Fruit fly (Drosophila melanogaster): ENCODE data around the gene Tengl1.

DNA sequence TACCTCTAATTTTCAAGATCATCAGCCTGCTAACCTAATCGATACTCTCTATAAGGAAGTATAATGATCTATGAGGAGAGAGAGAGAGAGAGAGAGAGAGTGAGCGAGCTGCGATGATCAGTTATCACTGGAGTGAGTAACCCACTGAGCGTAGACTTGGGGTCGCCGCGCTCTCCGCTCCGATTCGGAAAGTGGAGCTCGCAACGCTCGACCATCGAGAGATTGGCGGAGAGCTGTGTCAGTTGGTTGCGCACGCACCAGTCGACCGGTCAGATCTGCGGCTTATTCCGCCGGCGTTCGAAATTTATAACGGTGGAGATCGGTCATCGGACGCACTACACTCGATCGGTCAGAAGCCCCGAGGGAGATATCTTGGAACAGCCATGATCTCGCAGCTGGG lies 1.7 kb upstream of the Tengl1 start, which contains the start of gene CG4267:
- no peak for TF ChIP-seq Mnt (GFP tag; optimal IDR thresholded peaks at IDR 0.05)
- no peak for TF ChIP-seq kay (GFP tag; ENCODE audit: borderline replicate concordance)
- no peak for TF ChIP-seq Crg-1 (GFP tag; optimal IDR thresholded peaks at IDR 0.05)
- TF ChIP-seq CG11617 (GFP tag; optimal IDR thresholded peaks at IDR 0.05): no peak
- no peak for TF ChIP-seq pad (GFP tag; optimal IDR thresholded peaks at IDR 0.05)
- TF ChIP-seq ovo (GFP tag; optimal IDR thresholded peaks at IDR 0.05): peak; percentile 27
- no peak for TF ChIP-seq Clk (GFP tag; optimal IDR thresholded peaks at IDR 0.05)
- TF ChIP-seq CG7101 (tag; optimal IDR thresholded peaks at IDR 0.05): no peak
- TF ChIP-seq CG1620 (GFP tag; optimal IDR thresholded peaks at IDR 0.05): no peak
